Worm (Caenorhabditis elegans): ENCODE results near the gene acr-7.

The acr-7 gene

ce11 chrII:7842053-7842452 lies 7.5 kb downstream of the acr-7 start, which contains the start of gene klp-3:
Gene klp-3, plus strand, starts transcription at chrII:7842353.
- TF ChIP-seq C38D4.7 (GFP tag; optimal IDR thresholded peaks at IDR 0.05) (no peak), npax-4 (tag; optimal IDR thresholded peaks at IDR 0.05) (no peak), Y22D7AL.16 (tag; optimal IDR thresholded peaks at IDR 0.05) (no peak), ceh-19 (GFP tag; optimal IDR thresholded peaks at IDR 0.05) (no peak), dve-1 (tag; optimal IDR thresholded peaks at IDR 0.05) (no peak), pros-1 (tag; optimal IDR thresholded peaks at IDR 0.05) (no peak), zip-5 (tag; optimal IDR thresholded peaks at IDR 0.05) (no peak), ceh-31 (tag; optimal IDR thresholded peaks at IDR 0.05) (no peak), rnt-1 (tag; optimal IDR thresholded peaks at IDR 0.05) (no peak), eyg-1 (tag; optimal IDR thresholded peaks at IDR 0.05) (no peak), ahr-1 (tag; optimal IDR thresholded peaks at IDR 0.05) (no peak)

ce11 chrII:7839703-7840102 lies 9.9 kb downstream of the acr-7 start:
- TF ChIP-seq mec-3 (tag; optimal IDR thresholded peaks at IDR 0.05; ENCODE audit: borderline replicate concordance) (no peak), nfya-1 (tag; optimal IDR thresholded peaks at IDR 0.05) (peak; percentile 45), T23F11.4 (GFP tag; optimal IDR thresholded peaks at IDR 0.05) (no peak), unc-55 (GFP tag; optimal IDR thresholded peaks at IDR 0.05) (peak; percentile 42), che-1 (tag; optimal IDR thresholded peaks at IDR 0.05) (no peak), sox-2 (GFP tag; IDR thresholded peaks at IDR 0.05) (no peak), ceh-31 (tag; optimal IDR thresholded peaks at IDR 0.05) (peak; percentile 16)

ce11 chrII:7838661-7839060 lies 10.9 kb downstream of the acr-7 start:
- peak; percentile 12 for TF ChIP-seq nfya-1 (tag; optimal IDR thresholded peaks at IDR 0.05)
- no peak for TF ChIP-seq dve-1 (tag; optimal IDR thresholded peaks at IDR 0.05)

ce11 chrII:7836613-7837226 lies 12.9 kb downstream of the acr-7 start:
- no peak for TF ChIP-seq ceh-2 (tag; optimal IDR thresholded peaks at IDR 0.05)
- peak; percentile 63 for TF ChIP-seq ceh-18 (tag; optimal IDR thresholded peaks at IDR 0.05)
- no peak for TF ChIP-seq lim-6 (tag; optimal IDR thresholded peaks at IDR 0.05)
- peak; percentile 64 for TF ChIP-seq ceh-34 (tag; optimal IDR thresholded peaks at IDR 0.05)
- peak; percentile 43 for TF ChIP-seq unc-55 (GFP tag; optimal IDR thresholded peaks at IDR 0.05)
- TF ChIP-seq rnt-1 (tag; optimal IDR thresholded peaks at IDR 0.05) = peak; percentile 32

- TF ChIP-seq ceh-6 (GFP tag; optimal IDR thresholded peaks at IDR 0.05) (no peak), ttx-3 (tag; optimal IDR thresholded peaks at IDR 0.05) (no peak), pag-3 (tag; optimal IDR thresholded peaks at IDR 0.05; ENCODE audit: borderline replicate concordance) (no peak), dmd-4 (tag; optimal IDR thresholded peaks at IDR 0.05; ENCODE audit: borderline replicate concordance) (no peak), pros-1 (tag; optimal IDR thresholded peaks at IDR 0.05) (no peak), ceh-2 (tag; optimal IDR thresholded peaks at IDR 0.05) (no peak), ceh-48 (tag; optimal IDR thresholded peaks at IDR 0.05) (no peak), ceh-31 (tag; optimal IDR thresholded peaks at IDR 0.05) (no peak), sdc-2 (tag; optimal IDR thresholded peaks at IDR 0.05) (no peak), lim-6 (tag; optimal IDR thresholded peaks at IDR 0.05) (no peak), ceh-30 (tag; optimal IDR thresholded peaks at IDR 0.05) (no peak), hlh-13 (GFP tag; optimal IDR thresholded peaks at IDR 0.05) (no peak), tbx-2 (tag; optimal IDR thresholded peaks at IDR 0.05) (no peak), hlh-8 (tag; optimal IDR thresholded peaks at IDR 0.05) (no peak), zip-5 (tag; optimal IDR thresholded peaks at IDR 0.05) (no peak), mec-3 (tag; optimal IDR thresholded peaks at IDR 0.05; ENCODE audit: borderline replicate concordance) (no peak)
These were observed 14.3 kb downstream of the acr-7 start, which contains the start of gene cex-2 for ce11 chrII:7835314-7835713. Gene cex-2, minus strand, starts transcription at chrII:7835414.

ce11 chrII:7832054-7832453 lies 17.5 kb downstream of the acr-7 start, which contains the start of gene T09A5.14:
Gene T09A5.14, plus strand, starts transcription at chrII:7832354.
- TF ChIP-seq ceh-45 (GFP tag; IDR thresholded peaks at IDR 0.05) (no peak), ceh-22 (tag; optimal IDR thresholded peaks at IDR 0.05) (no peak), pha-4 (tag; optimal IDR thresholded peaks at IDR 0.05) (no peak), ceh-18 (tag; optimal IDR thresholded peaks at IDR 0.05) (no peak), tbx-7 (tag; optimal IDR thresholded peaks at IDR 0.05) (no peak), nhr-232 (tag; optimal IDR thresholded peaks at IDR 0.05) (no peak), ref-2 (tag; optimal IDR thresholded peaks at IDR 0.05) (no peak), sox-4 (tag; optimal IDR thresholded peaks at IDR 0.05) (no peak), pat-9 (tag; optimal IDR thresholded peaks at IDR 0.05) (no peak), pros-1 (tag; optimal IDR thresholded peaks at IDR 0.05) (no peak), ceh-24 (tag; optimal IDR thresholded peaks at IDR 0.05) (no peak), hlh-8 (tag; optimal IDR thresholded peaks at IDR 0.05) (no peak), sox-2 (GFP tag; IDR thresholded peaks at IDR 0.05) (no peak), unc-42 (tag; optimal IDR thresholded peaks at IDR 0.05) (no peak), C08G9.2 (tag; optimal IDR thresholded peaks at IDR 0.05) (no peak), lim-6 (tag; optimal IDR thresholded peaks at IDR 0.05) (no peak)
